Fruit fly (Drosophila melanogaster) whole organism, wandering third instar larva: Measurements from ENCODE around the gene PAPLA1.

Source experiments
- Dfd ChIP-seq: fragments of >200 bp; optimal IDR thresholded peaks from 2 replicates; lab custom pipeline; 2017; ENCODE audit warnings: missing biosample characterization, missing genetic modification characterization
- Hnf4 ChIP-seq: fragments of 200-800 bp; sonication (Bioruptor generic); optimal IDR thresholded peaks from 2 replicates; lab custom pipeline; 2016; ENCODE audit warnings: missing biosample characterization, mild to moderate bottlenecking, missing genetic modification characterization
- Hr78 ChIP-seq: fragments of >200 bp; optimal IDR thresholded peaks from 2 replicates; lab custom pipeline; 2017; ENCODE audit warnings: missing biosample characterization, missing genetic modification characterization
- Rel ChIP-seq, 2 experiments: fragments of 200-800 bp; sonication (Bioruptor generic) in 1 of 2; optimal IDR thresholded peaks; 2 replicates in 1 of 2; 3 replicates in 1 of 2; lab custom pipeline; 2016 to 2019; ENCODE audit warnings: mild to moderate bottlenecking in 2 of 2, missing biosample characterization in 2 of 2, missing genetic modification characterization in 2 of 2, moderate library complexity in 1 of 2
- ey ChIP-seq: fragments of 200-800 bp; sonication (Bioruptor generic); optimal IDR thresholded peaks from 2 replicates; lab custom pipeline; 2016; ENCODE audit warnings: missing biosample characterization, missing genetic modification characterization
- fru ChIP-seq: fragments of 200-800 bp; sonication (Bioruptor generic); optimal IDR thresholded peaks from 3 replicates; lab custom pipeline; 2016; ENCODE audit warnings: missing biosample characterization, mild to moderate bottlenecking, missing genetic modification characterization
- h ChIP-seq: fragments of 200-800 bp; sonication (Bioruptor generic); optimal IDR thresholded peaks from 3 replicates; lab custom pipeline; 2016; ENCODE audit warnings: missing biosample characterization, mild to moderate bottlenecking, missing genetic modification characterization
- pan ChIP-seq: fragments of >200 bp; optimal IDR thresholded peaks from 2 replicates; lab custom pipeline; 2017
- psq ChIP-seq: fragments of 200-800 bp; sonication (Bioruptor generic); optimal IDR thresholded peaks from 3 replicates; lab custom pipeline; 2017; ENCODE audit warnings: missing biosample characterization, mild to moderate bottlenecking, missing genetic modification characterization, moderate library complexity
- sage ChIP-seq: fragments of 200-800 bp; sonication (Bioruptor generic); optimal IDR thresholded peaks from 2 replicates; lab custom pipeline; 2016; ENCODE audit warnings: missing biosample characterization, mild to moderate bottlenecking, missing genetic modification characterization
- tai ChIP-seq: sonication (Bioruptor generic); optimal IDR thresholded peaks from 2 replicates; lab custom pipeline; 2016; ENCODE audit warnings: missing biosample characterization, missing genetic modification characterization
- usp ChIP-seq: fragments of >200 bp; optimal IDR thresholded peaks from 2 replicates; lab custom pipeline; 2017; ENCODE audit warnings: missing biosample characterization, missing genetic modification characterization
- woc ChIP-seq: sonication (Bioruptor generic); optimal IDR thresholded peaks from 2 replicates; lab custom pipeline; 2016; ENCODE audit warnings: missing biosample characterization, mild to moderate bottlenecking, missing genetic modification characterization

dm6 chr2L:8103073-8103472 lies 56.4 kb downstream of the PAPLA1 start:
- no peak for TF ChIP-seq sage (GFP tag; lab: Kevin White, UChicago)
- no peak for TF ChIP-seq Hnf4 (GFP tag; lab: Kevin White, UChicago)
- no peak for TF ChIP-seq fru (GFP tag; lab: Kevin White, UChicago)
- no peak for TF ChIP-seq Dfd (GFP tag; lab: Kevin White, UChicago)
- no peak for TF ChIP-seq Rel (GFP tag; optimal IDR thresholded peaks at IDR 0.05; lab: Kevin White, UChicago)
- TF ChIP-seq Rel (tag; optimal IDR thresholded peaks at IDR 0.05; lab: Kevin White, UChicago) = no peak
- no peak for TF ChIP-seq ey (GFP tag; lab: Kevin White, UChicago)
- TF ChIP-seq Hr78 (GFP tag; lab: Kevin White, UChicago) = no peak
- TF ChIP-seq usp (GFP tag; lab: Kevin White, UChicago) = no peak
- TF ChIP-seq woc (GFP tag; lab: Kevin White, UChicago) = no peak
- TF ChIP-seq tai (GFP tag; lab: Kevin White, UChicago) = no peak
- TF ChIP-seq h (GFP tag; lab: Kevin White, UChicago) = no peak
- no peak for TF ChIP-seq psq (GFP tag; lab: Kevin White, UChicago)
- peak; percentile 83 for TF ChIP-seq pan (lab: Kevin White, UChicago)
